Fruit fly (Drosophila melanogaster) whole organism, embryonic: Measurements from ENCODE around the gene Smu1.

Source experiments
- CG3163 ChIP-seq: fragments of 200-800 bp; sonication (Bioruptor generic); optimal IDR thresholded peaks from 3 replicates; lab custom pipeline; 2016; ENCODE audit warnings: missing biosample characterization, missing genetic modification characterization

The Smu1 gene

DNA sequence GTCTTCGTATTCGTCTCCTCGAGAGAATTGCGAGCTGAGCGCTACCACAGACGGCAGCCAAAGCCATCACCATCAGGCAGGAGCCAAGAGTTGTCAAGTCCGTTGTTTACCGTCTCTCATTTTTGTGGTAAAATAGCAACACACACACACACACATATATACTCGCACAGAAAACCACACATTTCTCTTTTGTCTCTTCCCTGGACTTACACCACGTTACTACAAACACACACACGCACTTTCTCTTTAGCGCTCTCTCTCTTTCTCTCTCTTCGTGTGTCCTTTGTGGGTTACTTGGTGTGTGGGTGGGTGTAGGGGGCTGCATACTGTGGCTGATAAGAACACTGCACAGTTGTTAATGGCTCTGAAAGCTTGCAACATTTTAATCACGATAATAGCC lies 49.4 kb downstream of the Smu1 start (continued):
- peak; percentile 87 for TF ChIP-seq CG3163 (GFP tag; lab: Kevin White, UChicago)
